Worm (Caenorhabditis elegans): ENCODE data around the gene lep-2.
"Not testable (repeated sequence)": the region's sequence is repeated elsewhere in the genome, so short reads cannot be mapped to it uniquely, and the experiment has no call there.

DNA sequence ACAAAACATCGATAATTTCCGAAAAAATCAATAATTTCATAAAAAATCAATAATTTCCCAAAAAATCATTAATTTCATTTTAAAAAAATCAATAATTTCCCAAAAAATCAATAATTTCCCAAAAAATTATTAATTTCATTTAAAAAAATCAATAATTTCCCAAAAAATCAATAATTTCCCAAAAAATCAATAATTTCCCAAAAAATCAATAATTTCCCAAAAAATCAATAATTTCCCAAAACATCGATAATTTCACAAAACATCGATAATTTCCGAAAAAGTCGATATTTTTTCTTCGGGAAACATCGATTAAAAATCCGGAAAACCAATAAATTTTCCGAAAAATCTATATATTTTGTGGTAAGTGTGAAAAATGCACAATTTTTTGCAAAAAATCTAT is 13.8 kb upstream of the lep-2 start:
- TF ChIP-seq dpl-1 (GFP tag; optimal IDR thresholded peaks at IDR 0.05); lin-13 (GFP tag; optimal IDR thresholded peaks at IDR 0.05); sptf-1 (tag; optimal IDR thresholded peaks at IDR 0.05); snpc-4 (tag; optimal IDR thresholded peaks at IDR 0.05): not testable (repeated sequence)
